Fruit fly (Drosophila melanogaster) Kc167 (cell line): Measurements from ENCODE around the gene CG42637.

Experiments used
- Sin3A ChIP-seq: fragments of >200 bp; optimal IDR thresholded peaks from 2 replicates; lab custom pipeline; 2018; ENCODE audit warnings: missing external identifiers
- psq ChIP-seq: fragments of >200 bp; optimal IDR thresholded peaks from 2 replicates; lab custom pipeline; 2017; ENCODE audit warnings: missing external identifiers

DNA sequence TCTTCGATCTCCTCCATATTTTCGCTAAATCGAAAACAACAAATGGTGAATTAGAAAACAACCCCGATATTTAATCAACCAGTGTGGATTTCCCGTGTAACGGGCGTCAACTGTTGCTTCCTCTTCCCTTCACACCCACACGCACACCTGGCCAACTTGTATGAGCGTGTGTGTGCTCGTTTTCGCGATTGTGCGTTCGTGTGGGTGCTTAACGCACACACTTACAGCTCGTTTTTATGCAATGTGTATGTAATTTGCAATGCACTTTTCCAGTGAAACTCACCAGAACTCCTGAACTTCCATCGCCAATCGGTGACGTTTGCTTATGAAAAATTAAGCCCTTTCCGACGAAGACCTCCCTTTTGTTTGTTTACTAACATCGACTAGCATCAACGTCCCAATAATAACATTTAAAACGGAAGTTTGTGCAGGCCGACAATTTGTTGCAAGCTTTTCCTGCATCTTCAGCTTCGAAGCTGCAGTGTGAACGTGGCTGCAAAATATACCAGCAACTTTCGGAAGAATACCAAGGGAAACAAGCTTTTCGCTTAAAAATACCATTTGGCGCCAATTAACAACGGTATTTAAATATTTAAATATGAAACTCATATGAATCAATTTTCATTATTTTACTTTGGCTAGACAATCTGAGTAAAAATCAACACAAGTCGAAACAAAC, 22.2 kb upstream of the CG42637 start, which contains the start of gene cyc:
- TF ChIP-seq psq (no peak), Sin3A (lab: Kevin White, UChicago) (no peak)
